Worm (Caenorhabditis elegans) whole organism, late embryonic: ENCODE measurements around the gene pbs-3.

ENCODE experiments used
- ama-1 ChIP-seq: fragments of 150-350 bp; optimal IDR thresholded peaks from 2 replicates; lab custom pipeline; 2014
- dve-1 ChIP-seq: sonication (generic microtip); optimal IDR thresholded peaks from 2 replicates; lab custom pipeline; 2017; ENCODE audit warnings: antibody characterized with exemption, mild to moderate bottlenecking, missing genetic modification characterization, missing compliant biosample characterization
- ets-4 ChIP-seq: sonication (generic microtip); optimal IDR thresholded peaks from 2 replicates; lab custom pipeline; 2016; ENCODE audit warnings: missing genetic modification characterization, missing compliant biosample characterization
- fkh-10 ChIP-seq: fragments of 150-350 bp; optimal IDR thresholded peaks from 2 replicates; lab custom pipeline; 2014; ENCODE audit warnings: missing biosample characterization, missing genetic modification reagents, missing genetic modification characterization
- hlh-13 ChIP-seq: fragments of 200-800 bp; sonication (Bioruptor generic); optimal IDR thresholded peaks from 2 replicates; lab custom pipeline; 2018; ENCODE audit warnings: mild to moderate bottlenecking, missing genetic modification characterization, missing compliant biosample characterization
- hlh-30 ChIP-seq: sonication (generic microtip); optimal IDR thresholded peaks from 2 replicates; lab custom pipeline; 2017; ENCODE audit warnings: antibody characterized with exemption, missing genetic modification characterization, missing compliant biosample characterization; ENCODE audit not compliant: insufficient read depth
- nhr-11 ChIP-seq: fragments of 150-350 bp; optimal IDR thresholded peaks from 2 replicates; lab custom pipeline; 2014; ENCODE audit warnings: missing biosample characterization, missing genetic modification characterization
- pha-4 ChIP-seq: fragments of 150-350 bp; optimal IDR thresholded peaks from 2 replicates; lab custom pipeline; 2018; ENCODE audit warnings: missing biosample characterization, missing genetic modification reagents, missing genetic modification characterization
- rnt-1 ChIP-seq: sonication (generic microtip); optimal IDR thresholded peaks from 2 replicates; lab custom pipeline; 2016; ENCODE audit warnings: missing genetic modification characterization, missing compliant biosample characterization

DNA sequence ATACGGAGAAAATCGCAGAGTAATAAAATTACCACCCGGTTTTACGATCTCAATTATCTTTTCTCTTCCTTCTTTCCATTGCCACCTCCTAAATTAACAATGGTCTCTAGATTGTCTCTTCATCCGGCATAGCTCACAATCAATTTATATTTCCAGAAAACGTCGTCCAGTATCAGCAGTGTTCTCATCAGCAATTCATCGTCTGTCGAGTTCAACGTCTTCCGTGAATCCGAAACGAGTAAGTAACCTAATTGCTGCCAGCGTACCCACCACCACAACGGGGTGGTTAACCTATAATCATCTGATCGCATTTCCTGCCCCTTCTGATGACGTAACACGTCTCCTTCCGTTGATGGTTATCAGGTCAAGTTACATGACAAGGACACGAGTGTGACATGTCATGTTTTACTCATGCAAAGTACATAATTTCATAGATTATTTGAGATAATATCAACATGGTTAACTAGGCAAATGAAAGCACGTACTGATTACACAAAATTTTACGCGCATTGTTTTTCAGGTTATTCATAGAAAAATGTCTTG, 30.8 kb upstream of the pbs-3 start:
- no peak for TF ChIP-seq pha-4 (tag; lab: Kevin White, UChicago)
- no peak for TF ChIP-seq ama-1
- no peak for TF ChIP-seq nhr-11
- TF ChIP-seq fkh-10 (GFP tag; lab: Kevin White, UChicago) = no peak
- no peak for TF ChIP-seq hlh-30
- TF ChIP-seq ets-4 (tag; lab: Kevin White, UChicago) = no peak
- TF ChIP-seq hlh-13 (GFP tag; lab: Kevin White, UChicago) = no peak
- TF ChIP-seq dve-1 (tag; lab: Kevin White, UChicago) = no peak
- TF ChIP-seq rnt-1 (tag; lab: Kevin White, UChicago) = no peak
